Fruit fly (Drosophila melanogaster): Measurements from ENCODE around the gene Jon99Fi.
A peak's percentile ranks its signal among the peaks of the same experiment; 100 is the strongest.

Jon99Fi gene

dm6 chr3R:30488663-30489062 is at the start of gene Jon99Fi:
Jon99Fi (plus strand) TSS chr3R:30488963.
- no peak for TF ChIP-seq dac (GFP tag; optimal IDR thresholded peaks at IDR 0.05)
- TF ChIP-seq fd85E (GFP tag; optimal IDR thresholded peaks at IDR 0.05), result no peak
- TF ChIP-seq CG10631 (GFP tag; optimal IDR thresholded peaks at IDR 0.05), result no peak
- TF ChIP-seq CG6163 (GFP tag; IDR thresholded peaks at IDR 0.05), result no peak
- no peak for TF ChIP-seq CG10669 (GFP tag; optimal IDR thresholded peaks at IDR 0.05)
- TF ChIP-seq ss (GFP tag; optimal IDR thresholded peaks at IDR 0.05), result no peak
- TF ChIP-seq CG7368 (GFP tag; optimal IDR thresholded peaks at IDR 0.05), result no peak
- no peak for TF ChIP-seq Sox102F (GFP tag; optimal IDR thresholded peaks at IDR 0.05)
- TF ChIP-seq pdm3 (GFP tag; optimal IDR thresholded peaks at IDR 0.05), result no peak
- no peak for TF ChIP-seq Eip93F (GFP tag; optimal IDR thresholded peaks at IDR 0.05)
- TF ChIP-seq esn (GFP tag; optimal IDR thresholded peaks at IDR 0.05), result no peak
- TF ChIP-seq CG16779 (tag; optimal IDR thresholded peaks at IDR 0.05), result no peak

dm6 chr3R:30443549-30444133 is 45.1 kb upstream of the Jon99Fi start, which contains the start of gene CG15537:
CG15537 (minus strand) TSS chr3R:30443599.
- TF ChIP-seq Ets21C (GFP tag; optimal IDR thresholded peaks at IDR 0.05) (no peak), svp (GFP tag) (peak; percentile 17)

- TF ChIP-seq CG11762 (GFP tag; optimal IDR thresholded peaks at IDR 0.05; ENCODE audit: insufficient read depth), result no peak
- TF ChIP-seq svp (GFP tag), result no peak
- TF ChIP-seq acj6 (GFP tag; optimal IDR thresholded peaks at IDR 0.05), result no peak
- no peak for TF ChIP-seq Sox102F (GFP tag; optimal IDR thresholded peaks at IDR 0.05)
- no peak for TF ChIP-seq Eip75B (GFP tag; optimal IDR thresholded peaks at IDR 0.05)
Measured at dm6 chr3R:30444946-30445345, 43.8 kb upstream of the Jon99Fi start, which contains the start of gene Osi23. Osi23 (minus strand) TSS chr3R:30445046.

dm6 chr3R:30449446-30449845 is 39.3 kb upstream of the Jon99Fi start:
- TF ChIP-seq fd85E (GFP tag; optimal IDR thresholded peaks at IDR 0.05) (no peak), svp (GFP tag) (peak; percentile 83)

- TF ChIP-seq Blimp-1 (GFP tag; optimal IDR thresholded peaks at IDR 0.05) (peak; percentile 21), CG8119 (GFP tag; IDR thresholded peaks at IDR 0.05) (peak; percentile 43; the same call in 2 of the 3 replicates), CG11294 (GFP tag; IDR thresholded peaks at IDR 0.05) (no peak), vri (GFP tag; optimal IDR thresholded peaks at IDR 0.05) (peak; percentile 89), svp (GFP tag) (no peak), CG8319 (GFP tag; optimal IDR thresholded peaks at IDR 0.05) (no peak), CG10631 (GFP tag; optimal IDR thresholded peaks at IDR 0.05) (peak; percentile 47), Sox14 (GFP tag; optimal IDR thresholded peaks at IDR 0.05) (no peak), Met (GFP tag; optimal IDR thresholded peaks at IDR 0.05) (no peak), CG7368 (GFP tag; optimal IDR thresholded peaks at IDR 0.05) (no peak), Eip93F (GFP tag; optimal IDR thresholded peaks at IDR 0.05) (no peak), pdm3 (GFP tag; optimal IDR thresholded peaks at IDR 0.05) (peak; percentile 56), Sox102F (GFP tag; optimal IDR thresholded peaks at IDR 0.05) (peak; percentile 78), Smox (GFP tag; optimal IDR thresholded peaks at IDR 0.05) (peak; percentile 38), topi (GFP tag; optimal IDR thresholded peaks at IDR 0.05) (peak; percentile 65), ss (GFP tag; optimal IDR thresholded peaks at IDR 0.05) (peak; percentile 49 to 58), CG6276 (GFP tag; optimal IDR thresholded peaks at IDR 0.05) (peak; percentile 36), CG6792 (GFP tag; optimal IDR thresholded peaks at IDR 0.05) (peak; percentile 71), dac (GFP tag; optimal IDR thresholded peaks at IDR 0.05) (no peak), eg (GFP tag; IDR thresholded peaks at IDR 0.05) (peak; percentile 28; the same call in 1 of the 3 replicates), CG31627 (GFP tag; optimal IDR thresholded peaks at IDR 0.05) (peak; percentile 7), fd85E (GFP tag; optimal IDR thresholded peaks at IDR 0.05) (peak; percentile 87), CG6854 (GFP tag; optimal IDR thresholded peaks at IDR 0.05) (peak; percentile 85), CG3919 (GFP tag; optimal IDR thresholded peaks at IDR 0.05) (peak; percentile 62), OdsH (GFP tag; optimal IDR thresholded peaks at IDR 0.05) (peak; percentile 36), CG6163 (GFP tag; IDR thresholded peaks at IDR 0.05) (peak; percentile 68), Hr38 (GFP tag; optimal IDR thresholded peaks at IDR 0.05) (peak; percentile 27), Eip75B (GFP tag; optimal IDR thresholded peaks at IDR 0.05) (peak; percentile 49), CG34406 (GFP tag; optimal IDR thresholded peaks at IDR 0.05) (peak; percentile 52), CG11902 (GFP tag; optimal IDR thresholded peaks at IDR 0.05) (no peak), CG11762 (GFP tag; optimal IDR thresholded peaks at IDR 0.05; ENCODE audit: insufficient read depth) (peak; percentile 24), CG1621 (tag; optimal IDR thresholded peaks at IDR 0.05) (peak; percentile 86), Ets96B (tag; optimal IDR thresholded peaks at IDR 0.05) (no peak), CG6808 (GFP tag; optimal IDR thresholded peaks at IDR 0.05) (peak; percentile 30), fd59A (GFP tag; optimal IDR thresholded peaks at IDR 0.05) (no peak), Sox15 (GFP tag; optimal IDR thresholded peaks at IDR 0.05) (no peak)
Measured at dm6 chr3R:30450224-30450623, 38.5 kb upstream of the Jon99Fi start.

Measured in whole organism, prepupa.